Fruit fly (Drosophila melanogaster) whole organism, adult: ENCODE data around the gene Ncoa6.
A peak's percentile ranks its signal among the peaks of the same experiment; 100 is the strongest.

ENCODE experiments used
- CG5204 ChIP-seq: fragments of 200-800 bp; sonication (Bioruptor generic); optimal IDR thresholded peaks from 2 replicates; lab custom pipeline; 2016; ENCODE audit warnings: missing biosample characterization, missing genetic modification characterization
- CG7045 ChIP-seq: fragments of 200-800 bp; sonication (Bioruptor generic); optimal IDR thresholded peaks from 2 replicates; lab custom pipeline; 2017; ENCODE audit warnings: missing biosample characterization, mild to moderate bottlenecking, missing genetic modification characterization
- Crg-1 ChIP-seq: fragments of 200-800 bp; sonication (Bioruptor generic); optimal IDR thresholded peaks from 2 replicates; lab custom pipeline; 2016; ENCODE audit warnings: missing biosample characterization, missing genetic modification characterization
- Mnt ChIP-seq: fragments of 200-800 bp; sonication (Bioruptor generic); optimal IDR thresholded peaks from 2 replicates; lab custom pipeline; 2016; ENCODE audit warnings: missing biosample characterization, mild to moderate bottlenecking, missing genetic modification characterization
- bab1 ChIP-seq: fragments of 200-800 bp; sonication (Bioruptor generic); optimal IDR thresholded peaks from 3 replicates; lab custom pipeline; 2019; ENCODE audit warnings: missing biosample characterization, mild to moderate bottlenecking, missing genetic modification characterization, moderate library complexity
- cic ChIP-seq: fragments of 200-800 bp; sonication (Bioruptor generic); optimal IDR thresholded peaks from 2 replicates; lab custom pipeline; 2017; ENCODE audit warnings: missing biosample characterization, mild to moderate bottlenecking, missing genetic modification characterization, moderate library complexity
- kay ChIP-seq: fragments of 200-800 bp; sonication (Bioruptor generic); peaks from one replicate; lab custom pipeline; 2016; ENCODE audit warnings: missing biosample characterization, missing genetic modification characterization, borderline replicate concordance

DNA sequence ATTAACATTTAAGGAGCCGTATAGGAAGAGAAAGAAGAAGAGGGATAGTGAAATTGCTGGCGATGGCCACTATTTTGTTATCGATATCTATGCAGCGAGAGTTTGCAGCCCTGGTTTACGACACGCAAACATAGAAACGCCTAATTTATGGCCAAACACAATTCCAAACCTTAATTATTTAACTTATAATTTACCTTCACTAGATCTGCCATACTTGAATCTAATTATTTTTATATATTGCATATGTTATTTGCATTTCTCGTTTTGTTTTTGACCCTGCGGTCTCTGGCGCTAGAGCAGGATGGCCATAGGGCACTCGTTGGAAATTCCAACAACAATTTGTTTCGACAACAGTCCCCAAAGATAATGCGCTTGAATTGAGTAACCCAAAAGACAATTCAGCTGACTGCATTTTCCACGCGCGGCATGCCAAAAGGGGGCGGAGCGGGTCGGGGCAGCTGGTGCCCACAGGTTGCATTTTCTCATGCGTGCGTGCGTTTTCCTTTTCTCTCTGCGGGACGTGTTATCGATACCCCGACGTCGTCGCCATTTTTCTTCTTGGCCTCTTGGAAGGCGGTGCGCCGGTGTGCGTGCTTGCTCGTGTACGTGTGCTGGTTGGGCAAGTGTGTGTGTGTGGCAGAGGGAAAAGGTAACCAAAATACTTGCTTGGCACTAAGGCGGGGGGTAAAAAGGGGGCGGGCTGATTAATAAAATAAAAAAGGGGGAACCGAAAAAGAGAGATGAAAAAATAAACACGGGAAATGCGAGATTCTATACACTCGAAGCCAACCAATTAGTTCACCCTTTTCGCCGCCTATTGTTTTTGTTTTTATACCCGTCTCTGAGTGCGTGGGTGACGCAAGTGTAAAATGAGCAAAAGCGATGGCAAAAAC is 1.3 kb downstream of the Ncoa6 start:
- peak; percentile 2 for TF ChIP-seq CG7045 (GFP tag; lab: Kevin White, UChicago)
- TF ChIP-seq cic (GFP tag; lab: Kevin White, UChicago): peak; percentile 56
- TF ChIP-seq bab1 (GFP tag; lab: Kevin White, UChicago): peak; percentile 42
- TF ChIP-seq Mnt: peak; percentile 78
- no peak for TF ChIP-seq kay (GFP tag; lab: Kevin White, UChicago)
- peak; percentile 60 for TF ChIP-seq Crg-1 (GFP tag; lab: Kevin White, UChicago)
- TF ChIP-seq CG5204 (GFP tag; lab: Kevin White, UChicago): no peak
